Fruit fly (Drosophila melanogaster): ENCODE measurements around the gene CG34155.

Gene CG34155

DNA sequence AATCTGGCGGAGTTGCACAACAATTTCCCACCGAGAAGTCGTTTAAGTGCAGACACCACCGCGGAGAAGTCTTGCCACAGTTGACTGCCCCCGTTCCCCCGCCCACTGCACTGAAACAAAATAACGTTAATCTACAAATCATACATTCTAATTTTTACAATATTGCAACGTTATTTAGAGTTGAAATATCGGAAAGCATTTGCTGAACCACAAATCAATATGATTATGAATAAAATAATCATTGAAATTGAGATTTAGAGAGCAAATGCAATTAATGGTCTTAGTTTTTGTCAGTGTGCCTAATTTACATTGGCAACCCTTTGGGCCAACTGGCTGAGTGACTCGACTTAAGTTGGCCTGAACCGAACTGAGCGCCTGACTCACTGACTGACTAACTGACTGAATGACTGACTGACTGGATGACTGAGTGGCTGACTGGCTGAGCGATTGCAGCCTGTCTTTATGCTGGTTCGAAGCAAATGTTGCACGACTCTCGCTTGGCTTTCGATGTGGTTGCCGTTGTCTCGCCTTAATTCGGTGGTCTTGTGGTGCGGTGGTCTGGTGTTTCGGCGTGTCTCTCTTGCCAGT is 10.6 kb upstream of the CG34155 start (continued):
- TF ChIP-seq CG32006 (GFP tag; optimal IDR thresholded peaks at IDR 0.05) (peak; percentile 90), fd59A (GFP tag; optimal IDR thresholded peaks at IDR 0.05) (peak; percentile 84), topi (GFP tag; optimal IDR thresholded peaks at IDR 0.05) (peak; percentile 93), net (GFP tag; optimal IDR thresholded peaks at IDR 0.05) (peak; percentile 82), CG34406 (GFP tag; optimal IDR thresholded peaks at IDR 0.05) (peak; percentile 88), CG6276 (GFP tag; optimal IDR thresholded peaks at IDR 0.05) (peak; percentile 80), pdm3 (GFP tag; optimal IDR thresholded peaks at IDR 0.05) (peak; percentile 93), salr (GFP tag; optimal IDR thresholded peaks at IDR 0.05) (peak; percentile 83 to 89), CG9139 (GFP tag; optimal IDR thresholded peaks at IDR 0.05) (peak; percentile 74), dac (GFP tag; optimal IDR thresholded peaks at IDR 0.05) (peak; percentile 66), Ets21C (GFP tag; optimal IDR thresholded peaks at IDR 0.05) (peak; percentile 88), CG16779 (tag; optimal IDR thresholded peaks at IDR 0.05) (peak; percentile 78), Hr4 (GFP tag; optimal IDR thresholded peaks at IDR 0.05) (peak; percentile 86), vri (GFP tag; optimal IDR thresholded peaks at IDR 0.05) (peak; percentile 88), achi (GFP tag; optimal IDR thresholded peaks at IDR 0.05) (peak; percentile 90), ss (GFP tag; optimal IDR thresholded peaks at IDR 0.05) (peak; percentile 57 to 72), CG10669 (GFP tag; optimal IDR thresholded peaks at IDR 0.05) (peak; percentile 89), CG6163 (GFP tag; IDR thresholded peaks at IDR 0.05) (peak; percentile 97; the same call in 2 of the 3 replicates), CG8119 (GFP tag; IDR thresholded peaks at IDR 0.05) (peak; percentile 92), acj6 (GFP tag; optimal IDR thresholded peaks at IDR 0.05) (peak; percentile 90), CG8319 (GFP tag; optimal IDR thresholded peaks at IDR 0.05) (peak; percentile 87), CG31627 (GFP tag; optimal IDR thresholded peaks at IDR 0.05) (peak; percentile 92), Sox14 (GFP tag; optimal IDR thresholded peaks at IDR 0.05) (peak; percentile 92), eg (GFP tag; IDR thresholded peaks at IDR 0.05) (no peak; the same call in none of the 3 replicates), CG11902 (GFP tag; optimal IDR thresholded peaks at IDR 0.05) (peak; percentile 81), CG11762 (GFP tag; optimal IDR thresholded peaks at IDR 0.05; ENCODE audit: insufficient read depth) (peak; percentile 81), CG6854 (GFP tag; optimal IDR thresholded peaks at IDR 0.05) (peak; percentile 81), fd85E (GFP tag; optimal IDR thresholded peaks at IDR 0.05) (peak; percentile 69), dsx (GFP tag; optimal IDR thresholded peaks at IDR 0.05; ENCODE audit: poor library complexity, severe bottlenecking) (peak; percentile 85), Hr38 (GFP tag; optimal IDR thresholded peaks at IDR 0.05) (no peak)

DNA sequence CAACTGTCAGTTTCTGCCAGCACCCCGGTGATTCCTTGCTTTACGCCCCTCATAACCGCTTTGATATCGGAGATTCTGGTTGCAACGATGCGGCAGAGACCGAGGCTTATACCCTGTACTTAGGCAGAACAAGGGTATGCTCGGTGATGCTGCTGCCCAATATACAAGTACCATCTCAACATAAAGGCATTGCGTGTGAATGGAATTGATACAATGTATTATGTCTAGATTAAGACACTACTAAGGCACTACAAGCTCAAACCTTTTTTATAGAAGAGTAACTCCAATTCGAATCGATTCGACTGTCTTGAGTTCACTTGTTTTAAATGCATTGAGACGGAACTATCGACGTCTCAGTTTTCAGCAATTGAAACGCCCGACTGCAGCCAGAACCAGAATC is 7.2 kb upstream of the CG34155 start:
- TF ChIP-seq CG11902 (GFP tag; optimal IDR thresholded peaks at IDR 0.05) = no peak
- peak; percentile 74 for TF ChIP-seq CG15336 (GFP tag; IDR thresholded peaks at IDR 0.05)
- no peak for TF ChIP-seq CG8632 (GFP tag; optimal IDR thresholded peaks at IDR 0.05)
- TF ChIP-seq Hr4 (GFP tag; optimal IDR thresholded peaks at IDR 0.05) = peak; percentile 52
- peak; percentile 75 for TF ChIP-seq CG6163 (GFP tag; IDR thresholded peaks at IDR 0.05)
- peak; percentile 29 for TF ChIP-seq lz (GFP tag; optimal IDR thresholded peaks at IDR 0.05)
- no peak for TF ChIP-seq CG6854 (GFP tag; optimal IDR thresholded peaks at IDR 0.05)
- no peak for TF ChIP-seq CG16779 (tag; optimal IDR thresholded peaks at IDR 0.05)
- peak; percentile 19 for TF ChIP-seq Lpt (GFP tag; optimal IDR thresholded peaks at IDR 0.05)
- TF ChIP-seq CG8119 (GFP tag; IDR thresholded peaks at IDR 0.05) = peak; percentile 57; the same call in 2 of the 3 replicates
- TF ChIP-seq achi (GFP tag; optimal IDR thresholded peaks at IDR 0.05) = peak; percentile 55
- no peak for TF ChIP-seq CG8319 (GFP tag; optimal IDR thresholded peaks at IDR 0.05)
- peak; percentile 45 for TF ChIP-seq topi (GFP tag; optimal IDR thresholded peaks at IDR 0.05)
- TF ChIP-seq svp (GFP tag) = peak; percentile 35
- peak; percentile 54 for TF ChIP-seq CG3919 (GFP tag; optimal IDR thresholded peaks at IDR 0.05)
- peak; percentile 29 for TF ChIP-seq CG10669 (GFP tag; optimal IDR thresholded peaks at IDR 0.05)
- peak in 1 of 2 experiments; percentile 57 for TF ChIP-seq salr (GFP tag; optimal IDR thresholded peaks at IDR 0.05)
- peak; percentile 47 for TF ChIP-seq cyc (GFP tag; optimal IDR thresholded peaks at IDR 0.05)
- TF ChIP-seq Hr38 (GFP tag; optimal IDR thresholded peaks at IDR 0.05) = no peak
- no peak for TF ChIP-seq Ets21C (GFP tag; optimal IDR thresholded peaks at IDR 0.05)
- TF ChIP-seq Hr39 (GFP tag; optimal IDR thresholded peaks at IDR 0.05) = peak; percentile 40
- peak; percentile 40 for TF ChIP-seq CG31627 (GFP tag; optimal IDR thresholded peaks at IDR 0.05)
- TF ChIP-seq CG6276 (GFP tag; optimal IDR thresholded peaks at IDR 0.05) = peak; percentile 61
- peak; percentile 14 for TF ChIP-seq spab (GFP tag; optimal IDR thresholded peaks at IDR 0.05)
- peak; percentile 29 for TF ChIP-seq CG7368 (GFP tag; optimal IDR thresholded peaks at IDR 0.05)
- no peak for TF ChIP-seq CG6808 (GFP tag; optimal IDR thresholded peaks at IDR 0.05)
- TF ChIP-seq Ets96B (tag; optimal IDR thresholded peaks at IDR 0.05) = peak; percentile 35
- peak; percentile 59 for TF ChIP-seq pdm3 (GFP tag; optimal IDR thresholded peaks at IDR 0.05)
- TF ChIP-seq CG11762 (GFP tag; optimal IDR thresholded peaks at IDR 0.05; ENCODE audit: insufficient read depth) = peak; percentile 8
- peak; percentile 20 for TF ChIP-seq CG6792 (GFP tag; optimal IDR thresholded peaks at IDR 0.05)
- TF ChIP-seq dac (GFP tag; optimal IDR thresholded peaks at IDR 0.05) = peak; percentile 74
- no peak for TF ChIP-seq fd59A (GFP tag; optimal IDR thresholded peaks at IDR 0.05)
- peak; percentile 54; the same call in 2 of the 3 replicates for TF ChIP-seq eg (GFP tag; IDR thresholded peaks at IDR 0.05)
- TF ChIP-seq Eip93F (GFP tag; optimal IDR thresholded peaks at IDR 0.05) = no peak
- TF ChIP-seq esn (GFP tag; optimal IDR thresholded peaks at IDR 0.05) = peak; percentile 33
- TF ChIP-seq CG34406 (GFP tag; optimal IDR thresholded peaks at IDR 0.05) = peak; percentile 22
- TF ChIP-seq fd85E (GFP tag; optimal IDR thresholded peaks at IDR 0.05) = no peak
